Fruit fly (Drosophila melanogaster): Measurements from ENCODE around the gene CG33217.
A peak's percentile ranks its signal among the peaks of the same experiment; 100 is the strongest.

Gene CG33217

dm6 chr3L:23125736-23126135 lies at the start of gene CG33217:
Gene CG33217, plus strand, starts transcription at chr3L:23126025.
- TF ChIP-seq CG14655 (GFP tag; optimal IDR thresholded peaks at IDR 0.05) (peak; percentile 11), gl (tag; optimal IDR thresholded peaks at IDR 0.05) (no peak), CG32121 (GFP tag; IDR thresholded peaks at IDR 0.05) (no peak), CG34367 (tag; optimal IDR thresholded peaks at IDR 0.05) (peak; percentile 28), EcR (GFP tag; optimal IDR thresholded peaks at IDR 0.05) (no peak), CG8159 (tag; optimal IDR thresholded peaks at IDR 0.05) (peak; percentile 32), fd96Ca (GFP tag; IDR thresholded peaks at IDR 0.05) (no peak)

dm6 chr3L:23081256-23081655 lies 44.6 kb upstream of the CG33217 start:
- TF ChIP-seq Ets98B (GFP tag; IDR thresholded peaks at IDR 0.05) (no peak), CG32121 (GFP tag; IDR thresholded peaks at IDR 0.05) (no peak), CG12605 (GFP tag; IDR thresholded peaks at IDR 0.05) (no peak), EcR (GFP tag; optimal IDR thresholded peaks at IDR 0.05) (no peak), CG15710 (tag; optimal IDR thresholded peaks at IDR 0.05) (no peak), rn (GFP tag; IDR thresholded peaks at IDR 0.05) (no peak), CG13204 (GFP tag; optimal IDR thresholded peaks at IDR 0.05) (no peak), gl (tag; optimal IDR thresholded peaks at IDR 0.05) (no peak), Pif1B (GFP tag; optimal IDR thresholded peaks at IDR 0.05) (no peak), CG14655 (GFP tag; optimal IDR thresholded peaks at IDR 0.05) (no peak), CG17806 (tag; optimal IDR thresholded peaks at IDR 0.05) (no peak), Snoo (tag; optimal IDR thresholded peaks at IDR 0.05) (no peak), CG8159 (tag; optimal IDR thresholded peaks at IDR 0.05) (no peak), CG9948 (tag; optimal IDR thresholded peaks at IDR 0.05) (no peak), fd96Ca (GFP tag; IDR thresholded peaks at IDR 0.05) (no peak), CG34367 (tag; optimal IDR thresholded peaks at IDR 0.05) (no peak), CG10348 (GFP tag; IDR thresholded peaks at IDR 0.05) (no peak), CG4496 (GFP tag; IDR thresholded peaks at IDR 0.05) (no peak), Pif1A (GFP tag; optimal IDR thresholded peaks at IDR 0.05) (no peak), CG8301 (tag; optimal IDR thresholded peaks at IDR 0.05) (no peak)

- TF ChIP-seq Pif1A (GFP tag; optimal IDR thresholded peaks at IDR 0.05): no peak
- no peak for TF ChIP-seq gl (tag; optimal IDR thresholded peaks at IDR 0.05)
- no peak for TF ChIP-seq CG14655 (GFP tag; optimal IDR thresholded peaks at IDR 0.05)
- TF ChIP-seq Pif1B (GFP tag; optimal IDR thresholded peaks at IDR 0.05): no peak
- no peak for TF ChIP-seq CG34367 (tag; optimal IDR thresholded peaks at IDR 0.05)
- TF ChIP-seq D1 (tag; optimal IDR thresholded peaks at IDR 0.05): no peak
- TF ChIP-seq CG8159 (tag; optimal IDR thresholded peaks at IDR 0.05): no peak
- no peak for TF ChIP-seq CG12605 (GFP tag; IDR thresholded peaks at IDR 0.05)
- TF ChIP-seq CG10348 (GFP tag; IDR thresholded peaks at IDR 0.05): no peak
- no peak for TF ChIP-seq Snoo (tag; optimal IDR thresholded peaks at IDR 0.05)
- no peak for TF ChIP-seq CG4496 (GFP tag; IDR thresholded peaks at IDR 0.05)
- no peak for TF ChIP-seq EcR (GFP tag; optimal IDR thresholded peaks at IDR 0.05)
- no peak for TF ChIP-seq CG32121 (GFP tag; IDR thresholded peaks at IDR 0.05)
- TF ChIP-seq CG15710 (tag; optimal IDR thresholded peaks at IDR 0.05): no peak
- TF ChIP-seq CG17806 (tag; optimal IDR thresholded peaks at IDR 0.05): no peak
- no peak for TF ChIP-seq Ets98B (GFP tag; IDR thresholded peaks at IDR 0.05)
- TF ChIP-seq rn (GFP tag; IDR thresholded peaks at IDR 0.05): no peak
- no peak for TF ChIP-seq fd96Ca (GFP tag; IDR thresholded peaks at IDR 0.05)
- TF ChIP-seq CG9948 (tag; optimal IDR thresholded peaks at IDR 0.05): no peak
- no peak for TF ChIP-seq CG8301 (tag; optimal IDR thresholded peaks at IDR 0.05)
Measured at dm6 chr3L:23088927-23089326, 36.9 kb upstream of the CG33217 start.

- TF ChIP-seq EcR (GFP tag; optimal IDR thresholded peaks at IDR 0.05): no peak
- no peak for TF ChIP-seq gl (tag; optimal IDR thresholded peaks at IDR 0.05)
- TF ChIP-seq CG9948 (tag; optimal IDR thresholded peaks at IDR 0.05): no peak
- TF ChIP-seq CG32121 (GFP tag; IDR thresholded peaks at IDR 0.05): no peak; the same call in 1 of the 2 replicates
- TF ChIP-seq CG17806 (tag; optimal IDR thresholded peaks at IDR 0.05): no peak
- TF ChIP-seq CG8301 (tag; optimal IDR thresholded peaks at IDR 0.05): no peak
- TF ChIP-seq CG8159 (tag; optimal IDR thresholded peaks at IDR 0.05): peak; percentile 20
- no peak for TF ChIP-seq CG13204 (GFP tag; optimal IDR thresholded peaks at IDR 0.05)
- peak; percentile 42 for TF ChIP-seq CG34367 (tag; optimal IDR thresholded peaks at IDR 0.05)
- no peak for TF ChIP-seq CG4496 (GFP tag; IDR thresholded peaks at IDR 0.05)
- no peak for TF ChIP-seq rn (GFP tag; IDR thresholded peaks at IDR 0.05)
- TF ChIP-seq Pif1B (GFP tag; optimal IDR thresholded peaks at IDR 0.05): no peak
- TF ChIP-seq CG14655 (GFP tag; optimal IDR thresholded peaks at IDR 0.05): no peak
- TF ChIP-seq Snoo (tag; optimal IDR thresholded peaks at IDR 0.05): peak; percentile 65
- peak; percentile 45 for TF ChIP-seq Pif1A (GFP tag; optimal IDR thresholded peaks at IDR 0.05)
- TF ChIP-seq D1 (tag; optimal IDR thresholded peaks at IDR 0.05): no peak
- TF ChIP-seq Ets98B (GFP tag; IDR thresholded peaks at IDR 0.05): no peak
- peak; percentile 29 for TF ChIP-seq CG15710 (tag; optimal IDR thresholded peaks at IDR 0.05)
- no peak for TF ChIP-seq fd96Ca (GFP tag; IDR thresholded peaks at IDR 0.05)
- TF ChIP-seq CG10348 (GFP tag; IDR thresholded peaks at IDR 0.05): no peak
- no peak for TF ChIP-seq CG12605 (GFP tag; IDR thresholded peaks at IDR 0.05)
Measured at dm6 chr3L:23095277-23095676, 30.5 kb upstream of the CG33217 start, which contains the start of gene RpL10. Gene RpL10, minus strand, starts transcription at chr3L:23095471.

- no peak for TF ChIP-seq EcR (GFP tag; optimal IDR thresholded peaks at IDR 0.05)
- TF ChIP-seq CG8301 (tag; optimal IDR thresholded peaks at IDR 0.05): no peak
- TF ChIP-seq Snoo (tag; optimal IDR thresholded peaks at IDR 0.05): no peak
- no peak for TF ChIP-seq CG12605 (GFP tag; IDR thresholded peaks at IDR 0.05)
- no peak for TF ChIP-seq CG4496 (GFP tag; IDR thresholded peaks at IDR 0.05)
- no peak for TF ChIP-seq CG8159 (tag; optimal IDR thresholded peaks at IDR 0.05)
- TF ChIP-seq Ets98B (GFP tag; IDR thresholded peaks at IDR 0.05): no peak
- TF ChIP-seq rn (GFP tag; IDR thresholded peaks at IDR 0.05): no peak
Measured at dm6 chr3L:23096803-23097425, 28.9 kb upstream of the CG33217 start, which contains the start of gene CkIIalpha. Gene CkIIalpha, plus strand, starts transcription at chr3L:23097072.

Measured in whole organism, pupa.